Worm (Caenorhabditis elegans) whole organism, midembryonic: Measurements from ENCODE around the gene unc-34.

Experiments used
- flt-1 ChIP-seq: fragments of 200-800 bp; sonication (Bioruptor generic); IDR thresholded peaks from 2 replicates; pipeline ENCODE4 v1.3.6; 2022; ENCODE audit warnings: missing genetic modification characterization, missing compliant biosample characterization
- ref-1 ChIP-seq: fragments of 200-800 bp; sonication (Bioruptor generic); conservative IDR thresholded peaks from 2 replicates; pipeline ENCODE4 v1.3.6; 2022; ENCODE audit warnings: missing genetic modification reagents, missing genetic modification characterization, missing compliant biosample characterization
- tab-1 ChIP-seq: fragments of 200-800 bp; sonication (Bioruptor generic); IDR thresholded peaks from 2 replicates; pipeline ENCODE4 v1.3.6; 2022; ENCODE audit warnings: missing genetic modification characterization, missing compliant biosample characterization
- ztf-23 ChIP-seq: fragments of 200-800 bp; sonication (Bioruptor generic); IDR thresholded peaks from 2 replicates; pipeline ENCODE4 v1.3.6; 2022; ENCODE audit warnings: missing genetic modification reagents, missing genetic modification characterization, missing compliant biosample characterization

ce11 chrV:949084-949483 lies 33.4 kb upstream of the unc-34 start:
- no peak for TF ChIP-seq tab-1 (GFP tag; lab: Robert Waterston, UW)
- no peak for TF ChIP-seq flt-1 (GFP tag; lab: Robert Waterston, UW)
- TF ChIP-seq ztf-23 (GFP tag; lab: Robert Waterston, UW), result no peak
- TF ChIP-seq ref-1 (GFP tag; lab: Robert Waterston, UW), result no peak
